Worm (Caenorhabditis elegans) whole organism, young adult: ENCODE data around the gene lmd-3.

Experiments used
- F23B12.7 ChIP-seq: sonication (generic microtip); optimal IDR thresholded peaks from 2 replicates; lab custom pipeline; 2017; ENCODE audit warnings: missing genetic modification characterization, mild to moderate bottlenecking, missing compliant biosample characterization, antibody characterized with exemption, moderate library complexity; ENCODE audit not compliant: insufficient read depth
- F39B2.1 ChIP-seq: fragments of 200-800 bp; sonication (Bioruptor generic); IDR thresholded peaks from 2 replicates; pipeline ENCODE4 v1.3.6; 2022; ENCODE audit warnings: missing genetic modification reagents, missing genetic modification characterization, missing compliant biosample characterization
- F57A8.1 ChIP-seq: fragments of 200-800 bp; sonication (Bioruptor generic); optimal IDR thresholded peaks from 2 replicates; lab custom pipeline; 2018; ENCODE audit warnings: mild to moderate bottlenecking, missing genetic modification characterization, moderate library complexity, missing compliant biosample characterization
- ama-1 ChIP-seq, 3 experiments: fragments of 150-350 bp in 1 of 3; sonication (generic microtip) in 2 of 3; optimal IDR thresholded peaks; 2 replicates each; lab custom pipeline; 2014 to 2018; ENCODE audit warnings: missing biosample characterization in 2 of 3, missing genetic modification characterization in 2 of 3, missing genetic modification reagents in 2 of 3
- cebp-2 ChIP-seq: fragments of 200-800 bp; sonication (Bioruptor generic); IDR thresholded peaks from 2 replicates; pipeline ENCODE4 v1.3.6; 2022; ENCODE audit warnings: missing genetic modification characterization, missing compliant biosample characterization
- ceh-27 ChIP-seq: fragments of 200-800 bp; sonication (Bioruptor generic); optimal IDR thresholded peaks from 2 replicates; lab custom pipeline; 2018; ENCODE audit warnings: mild to moderate bottlenecking, missing genetic modification characterization, moderate library complexity, missing compliant biosample characterization
- efl-1 ChIP-seq: fragments of 150-350 bp; optimal IDR thresholded peaks from 2 replicates; lab custom pipeline; 2014; ENCODE audit warnings: missing biosample characterization, missing genetic modification reagents, missing genetic modification characterization
- hrde-1 ChIP-seq: sonication (generic microtip); optimal IDR thresholded peaks from 2 replicates; lab custom pipeline; 2016; ENCODE audit warnings: missing genetic modification characterization, mild to moderate bottlenecking, missing compliant biosample characterization, moderate library complexity, missing genotype, missing genetic modification reagents, borderline replicate concordance
- pha-4 ChIP-seq: fragments of 150-350 bp; sonication (generic microtip); optimal IDR thresholded peaks from 2 replicates; lab custom pipeline; 2014; ENCODE audit warnings: missing biosample characterization, missing genetic modification reagents, missing genetic modification characterization
- sea-2 ChIP-seq: fragments of 200-800 bp; sonication (Bioruptor generic); IDR thresholded peaks from 2 replicates; pipeline ENCODE4 v1.3.6; 2022; ENCODE audit warnings: missing genetic modification characterization, missing compliant biosample characterization
- tbx-9 ChIP-seq: sonication (generic microtip); optimal IDR thresholded peaks from 2 replicates; lab custom pipeline; 2016; ENCODE audit warnings: borderline replicate concordance, missing genetic modification characterization, inconsistent platforms, missing compliant biosample characterization
- xnd-1 ChIP-seq: sonication (generic microtip); optimal IDR thresholded peaks from 2 replicates; lab custom pipeline; 2016; ENCODE audit warnings: missing genotype, missing genetic modification reagents, missing genetic modification characterization, missing compliant biosample characterization

ce11 chrV:8450690-8451089, 6.1 kb upstream of the lmd-3 start:
- TF ChIP-seq ceh-27 (GFP tag; lab: Kevin White, UChicago) (no peak), hrde-1 (tag; lab: Kevin White, UChicago) (no peak), pha-4 (tag; lab: Kevin White, UChicago) (no peak), F23B12.7 (tag; lab: Kevin White, UChicago) (no peak), cebp-2 (GFP tag; lab: Robert Waterston, UW) (no peak), tbx-9 (no peak), F39B2.1 (GFP tag; lab: Robert Waterston, UW) (no peak), sea-2 (GFP tag; lab: Robert Waterston, UW) (no peak), efl-1 (no peak), ama-1 (optimal IDR thresholded peaks at IDR 0.05; lab: Kevin White, UChicago) (no peak), ama-1 (GFP tag; optimal IDR thresholded peaks at IDR 0.05; lab: Kevin White, UChicago) (no peak), F57A8.1 (GFP tag; lab: Kevin White, UChicago) (no peak), xnd-1 (no peak)
